Worm (Caenorhabditis elegans) whole organism, young adult: ENCODE results near the gene srh-136.

Experiments
- C17E4.6 ChIP-seq: fragments of 200-800 bp; sonication (Bioruptor generic); IDR thresholded peaks from 2 replicates; pipeline ENCODE4 v1.3.6; 2022; ENCODE audit warnings: missing genetic modification reagents, missing genetic modification characterization, missing compliant biosample characterization
- F10E7.11 ChIP-seq: sonication (generic microtip); optimal IDR thresholded peaks from 2 replicates; lab custom pipeline; 2017; ENCODE audit warnings: mild to moderate bottlenecking, missing genetic modification characterization, moderate library complexity, missing compliant biosample characterization
- F37B4.10 ChIP-seq: fragments of 200-800 bp; sonication (Bioruptor generic); IDR thresholded peaks from 2 replicates; pipeline ENCODE4 v1.3.6; 2022; ENCODE audit warnings: missing genetic modification characterization, missing compliant biosample characterization
- F39B2.1 ChIP-seq: fragments of 200-800 bp; sonication (Bioruptor generic); IDR thresholded peaks from 2 replicates; pipeline ENCODE4 v1.3.6; 2022; ENCODE audit warnings: missing genetic modification reagents, missing genetic modification characterization, missing compliant biosample characterization
- F49E8.2 ChIP-seq: sonication (generic microtip); optimal IDR thresholded peaks from 3 replicates; lab custom pipeline; 2017; ENCODE audit warnings: missing genetic modification characterization, mild to moderate bottlenecking, missing compliant biosample characterization, antibody characterized with exemption, moderate library complexity; ENCODE audit not compliant: insufficient read depth
- F52B5.7 ChIP-seq: sonication (generic microtip); optimal IDR thresholded peaks from 2 replicates; lab custom pipeline; 2016; ENCODE audit warnings: mild to moderate bottlenecking, missing genetic modification characterization, missing compliant biosample characterization
- F57C9.4 ChIP-seq: sonication (generic microtip); optimal IDR thresholded peaks from 2 replicates; lab custom pipeline; 2017; ENCODE audit warnings: mild to moderate bottlenecking, missing genetic modification characterization, missing compliant biosample characterization
- Y53G8AR.9 ChIP-seq: fragments of 200-800 bp; sonication (Bioruptor generic); conservative IDR thresholded peaks from 2 replicates; pipeline ENCODE4 v1.3.6; 2022; ENCODE audit warnings: missing genetic modification reagents, missing genetic modification characterization, missing compliant biosample characterization
- athp-1 ChIP-seq: sonication (generic microtip); optimal IDR thresholded peaks from 2 replicates; lab custom pipeline; 2017; ENCODE audit warnings: mild to moderate bottlenecking, missing genetic modification characterization, missing compliant biosample characterization
- bed-1 ChIP-seq: fragments of 200-800 bp; sonication (Bioruptor generic); IDR thresholded peaks from 2 replicates; pipeline ENCODE4 v1.3.6; 2022; ENCODE audit warnings: missing genetic modification reagents, missing genetic modification characterization, missing compliant biosample characterization
- ceh-40 ChIP-seq: fragments of 200-800 bp; sonication (Bioruptor generic); IDR thresholded peaks from 2 replicates; pipeline ENCODE4 v1.3.6; 2022; ENCODE audit warnings: missing genetic modification characterization, missing compliant biosample characterization
- ceh-58 ChIP-seq: fragments of 200-800 bp; sonication (Bioruptor generic); IDR thresholded peaks from 2 replicates; pipeline ENCODE4 v1.3.6; 2022; ENCODE audit warnings: missing genetic modification characterization, missing compliant biosample characterization
- die-1 ChIP-seq: sonication (generic microtip); optimal IDR thresholded peaks from 2 replicates; lab custom pipeline; 2016; ENCODE audit warnings: missing genotype, mild to moderate bottlenecking, missing genetic modification characterization, missing compliant biosample characterization
- dox-1 ChIP-seq: fragments of 200-800 bp; sonication (Bioruptor generic); IDR thresholded peaks from 2 replicates; pipeline ENCODE4 v1.3.6; 2022; ENCODE audit warnings: missing genetic modification reagents, missing genetic modification characterization, missing compliant biosample characterization
- egl-18 ChIP-seq: fragments of 200-800 bp; sonication (Bioruptor generic); IDR thresholded peaks from 2 replicates; pipeline ENCODE4 v1.3.6; 2022; ENCODE audit warnings: missing genetic modification reagents, missing genetic modification characterization, missing compliant biosample characterization
- egl-44 ChIP-seq: fragments of 200-800 bp; sonication (Bioruptor generic); IDR thresholded peaks from 2 replicates; pipeline ENCODE4 v1.3.6; 2022; ENCODE audit warnings: missing genetic modification reagents, missing genetic modification characterization, missing compliant biosample characterization
- ekl-4 ChIP-seq: fragments of 200-800 bp; sonication (Bioruptor generic); IDR thresholded peaks from 2 replicates; pipeline ENCODE4 v1.3.6; 2022; ENCODE audit warnings: missing genetic modification reagents, missing genetic modification characterization, missing compliant biosample characterization
- ets-4 ChIP-seq: fragments of 200-800 bp; sonication (Bioruptor generic); optimal IDR thresholded peaks from 2 replicates; lab custom pipeline; 2018; ENCODE audit warnings: mild to moderate bottlenecking, missing genetic modification characterization, missing compliant biosample characterization
- hmg-1.2 ChIP-seq: fragments of 200-800 bp; sonication (Bioruptor generic); IDR thresholded peaks from 2 replicates; pipeline ENCODE4 v1.3.6; 2022; ENCODE audit warnings: missing genetic modification reagents, missing genetic modification characterization, missing compliant biosample characterization
- hrde-1 ChIP-seq: sonication (generic microtip); optimal IDR thresholded peaks from 2 replicates; lab custom pipeline; 2016; ENCODE audit warnings: missing genetic modification characterization, mild to moderate bottlenecking, missing compliant biosample characterization, moderate library complexity, missing genotype, missing genetic modification reagents, borderline replicate concordance
- lag-1 ChIP-seq: fragments of 200-800 bp; sonication (Bioruptor generic); IDR thresholded peaks from 2 replicates; pipeline ENCODE4 v1.3.6; 2022; ENCODE audit warnings: missing genetic modification reagents, missing genetic modification characterization, missing compliant biosample characterization
- lin-35 ChIP-seq, 3 experiments: fragments of 150-350 bp in 2 of 3; sonication (generic microtip) in 1 of 3; optimal IDR thresholded peaks; 2 replicates each; lab custom pipeline; 2014 to 2018; ENCODE audit warnings: missing biosample characterization in 3 of 3, missing genetic modification characterization in 3 of 3, missing genetic modification reagents in 3 of 3
- lin-40 ChIP-seq: sonication (generic microtip); optimal IDR thresholded peaks from 2 replicates; lab custom pipeline; 2016; ENCODE audit warnings: missing genetic modification characterization, mild to moderate bottlenecking, missing compliant biosample characterization, missing genotype, missing genetic modification reagents
- lin-54 ChIP-seq: fragments of 200-800 bp; sonication (Bioruptor generic); optimal IDR thresholded peaks from 2 replicates; lab custom pipeline; 2018; ENCODE audit warnings: mild to moderate bottlenecking, missing genetic modification characterization, missing compliant biosample characterization
- lsl-1 ChIP-seq: fragments of 200-800 bp; sonication (Bioruptor generic); optimal IDR thresholded peaks from 2 replicates; lab custom pipeline; 2018; ENCODE audit warnings: mild to moderate bottlenecking, missing genetic modification characterization, moderate library complexity, missing compliant biosample characterization
- lsy-27 ChIP-seq: sonication (generic microtip); optimal IDR thresholded peaks from 2 replicates; lab custom pipeline; 2017; ENCODE audit warnings: missing genetic modification characterization, mild to moderate bottlenecking, missing compliant biosample characterization, antibody characterized with exemption, missing genotype, borderline replicate concordance; ENCODE audit not compliant: insufficient read depth
- nhr-179 ChIP-seq: sonication (generic microtip); optimal IDR thresholded peaks from 2 replicates; lab custom pipeline; 2016; ENCODE audit warnings: mild to moderate bottlenecking, missing genetic modification characterization, missing compliant biosample characterization
- nhr-80 ChIP-seq: sonication (generic microtip); optimal IDR thresholded peaks from 2 replicates; lab custom pipeline; 2016; ENCODE audit warnings: missing genetic modification characterization, missing compliant biosample characterization
- nhr-90 ChIP-seq: sonication (generic microtip); optimal IDR thresholded peaks from 2 replicates; lab custom pipeline; 2016; ENCODE audit warnings: missing genotype, mild to moderate bottlenecking, missing genetic modification characterization, missing compliant biosample characterization
- pha-4 ChIP-seq: fragments of 150-350 bp; sonication (generic microtip); optimal IDR thresholded peaks from 2 replicates; lab custom pipeline; 2014; ENCODE audit warnings: missing biosample characterization, missing genetic modification reagents, missing genetic modification characterization
- repo-1 ChIP-seq: sonication (generic microtip); optimal IDR thresholded peaks from 2 replicates; lab custom pipeline; 2017; ENCODE audit warnings: mild to moderate bottlenecking, missing genetic modification characterization, missing compliant biosample characterization
- sdz-38 ChIP-seq: sonication (generic microtip); optimal IDR thresholded peaks from 2 replicates; lab custom pipeline; 2016; ENCODE audit warnings: missing genotype, missing genetic modification characterization, missing compliant biosample characterization
- tlf-1 ChIP-seq: fragments of 200-800 bp; sonication (Bioruptor generic); optimal IDR thresholded peaks from 2 replicates; lab custom pipeline; 2018; ENCODE audit warnings: mild to moderate bottlenecking, missing genetic modification characterization, missing compliant biosample characterization
- ztf-25 ChIP-seq: fragments of 200-800 bp; sonication (Bioruptor generic); IDR thresholded peaks from 2 replicates; pipeline ENCODE4 v1.3.6; 2022; ENCODE audit warnings: missing genetic modification reagents, missing genetic modification characterization, missing compliant biosample characterization
- ztf-3 ChIP-seq: fragments of 200-800 bp; sonication (Bioruptor generic); optimal IDR thresholded peaks from 2 replicates; lab custom pipeline; 2018; ENCODE audit warnings: mild to moderate bottlenecking, missing genetic modification characterization, missing compliant biosample characterization

srh-136 gene

DNA sequence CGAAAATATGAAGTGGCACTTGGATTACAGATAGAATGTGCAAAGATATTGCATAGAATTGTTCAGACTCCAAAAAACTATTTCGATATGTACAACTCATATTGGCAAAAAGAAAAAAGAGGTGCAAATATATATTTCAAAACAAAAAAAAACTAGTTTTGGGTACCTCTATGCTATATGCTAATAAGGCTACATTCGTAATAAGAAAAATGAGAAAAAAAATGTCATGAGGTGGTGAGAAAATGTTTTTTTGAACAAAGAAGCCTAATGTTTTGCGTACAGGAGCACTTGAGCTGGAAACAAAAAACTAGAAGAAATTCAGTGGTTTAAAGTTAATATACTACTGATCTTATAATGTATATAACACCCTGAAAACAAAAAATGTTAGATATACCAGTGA, 36.5 kb downstream of the srh-136 start, which contains the start of gene srh-142 (continued):
- TF ChIP-seq ceh-40 (GFP tag; lab: Robert Waterston, UW) (no peak), egl-18 (no peak), repo-1 (no peak), nhr-90 (tag; lab: Kevin White, UChicago) (no peak), F57C9.4 (tag; lab: Kevin White, UChicago) (no peak), F52B5.7 (no peak), Y53G8AR.9 (GFP tag; lab: Robert Waterston, UW) (no peak)

DNA sequence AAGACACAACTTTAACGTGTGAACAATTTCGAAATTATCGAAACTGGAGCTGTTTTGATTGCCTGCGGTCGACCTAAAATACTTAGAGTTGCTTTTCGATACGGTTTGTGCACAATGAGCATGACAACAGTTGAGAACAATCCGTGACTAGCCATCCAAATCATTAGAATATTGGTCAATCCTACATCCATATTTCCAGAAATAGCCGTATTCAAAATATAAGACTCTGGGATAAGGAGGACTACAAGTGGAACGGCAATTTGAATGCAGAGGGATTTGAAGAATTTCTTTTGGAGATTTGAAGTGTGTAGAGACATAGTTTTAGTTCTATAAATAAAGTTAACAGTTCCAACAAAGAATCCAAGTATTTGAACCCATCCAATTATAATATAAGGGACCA, 38.0 kb downstream of the srh-136 start:
- TF ChIP-seq lsy-27 (no peak), nhr-80 (tag; lab: Kevin White, UChicago) (no peak), ekl-4 (GFP tag; lab: Robert Waterston, UW) (no peak)

DNA sequence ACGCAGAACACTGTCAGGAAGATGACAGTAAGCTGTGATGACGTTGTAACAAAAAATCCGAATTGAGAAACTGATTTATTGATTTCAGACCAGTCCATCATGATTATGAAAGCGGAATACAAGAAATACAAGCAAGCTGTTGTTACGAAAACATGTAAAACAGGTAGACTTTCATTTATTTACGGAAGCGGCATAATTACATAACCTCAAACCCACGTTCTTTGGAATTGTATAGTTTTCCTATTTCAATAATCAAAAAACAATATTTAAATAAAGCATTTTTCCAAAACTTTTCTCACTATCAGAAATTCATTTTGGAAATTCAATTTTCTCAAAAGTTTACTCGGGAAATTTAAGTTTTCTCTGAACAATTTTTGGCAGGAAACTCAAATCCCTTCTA, 38.7 kb downstream of the srh-136 start, which contains the start of gene str-15:
TSS of gene str-15 (minus strand) at position 101 of the 400 bp plus-strand sequence.
- TF ChIP-seq dox-1 (no peak), F39B2.1 (GFP tag; lab: Robert Waterston, UW) (no peak), egl-44 (no peak), lin-40 (tag; lab: Kevin White, UChicago) (no peak), ztf-3 (no peak), C17E4.6 (no peak), F10E7.11 (tag; lab: Kevin White, UChicago) (no peak), lin-54 (GFP tag; lab: Kevin White, UChicago) (no peak), die-1 (no peak), bed-1 (GFP tag; lab: Robert Waterston, UW) (no peak)

DNA sequence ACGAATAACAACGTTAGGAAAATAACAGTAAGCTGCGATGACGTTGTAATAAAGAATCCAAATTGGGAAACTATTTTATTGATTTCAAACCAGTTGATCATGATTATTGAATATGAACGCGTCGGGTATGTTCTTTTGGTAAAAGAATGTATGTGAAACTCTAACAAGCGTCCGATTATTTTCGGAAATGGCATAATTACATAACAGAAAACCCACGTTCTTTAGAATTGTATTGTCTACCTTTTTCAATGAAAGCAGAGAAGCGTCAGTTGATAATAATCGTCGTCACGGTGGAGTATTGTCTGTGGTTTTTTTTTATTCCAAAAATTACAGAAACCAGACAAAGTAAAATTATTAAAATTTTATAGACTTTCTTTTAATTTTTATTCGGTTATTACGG, 42.3 kb downstream of the srh-136 start, which contains the start of gene str-14:
TSS of gene str-14 (minus strand) at position 101 of the 400 bp plus-strand sequence.
- TF ChIP-seq lin-35 (GFP tag; optimal IDR thresholded peaks at IDR 0.05; lab: Kevin White, UChicago) (no peak), nhr-80 (tag; lab: Kevin White, UChicago) (no peak), egl-44 (no peak), lag-1 (GFP tag; lab: Robert Waterston, UW) (no peak)

DNA sequence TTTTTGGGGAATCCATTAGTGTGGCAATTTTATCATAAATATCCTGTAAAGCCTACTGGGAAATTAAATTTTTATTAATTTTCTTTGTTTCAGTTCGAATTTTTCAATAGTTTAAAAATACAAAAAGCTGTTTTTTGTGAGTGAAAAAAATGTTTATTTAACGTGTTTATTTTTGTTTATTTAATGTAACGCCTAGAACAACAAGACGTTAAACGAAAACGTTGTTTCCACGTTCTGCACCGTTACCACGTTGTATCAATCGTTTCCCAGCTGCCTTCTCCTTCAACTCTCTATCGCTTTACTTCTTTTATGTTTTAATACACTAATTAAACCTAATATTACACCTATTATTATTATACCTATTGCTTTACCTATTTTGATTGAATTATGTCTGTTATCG, 49.7 kb downstream of the srh-136 start, which contains the start of gene T08G3.13:
TSS of gene T08G3.13 (plus strand) at position 301 of the 400 bp plus-strand sequence.
- TF ChIP-seq ets-4 (GFP tag; lab: Kevin White, UChicago) (no peak), F37B4.10 (GFP tag; lab: Robert Waterston, UW) (no peak), nhr-179 (tag; lab: Kevin White, UChicago) (no peak), tlf-1 (GFP tag; lab: Kevin White, UChicago) (no peak), F52B5.7 (no peak), sdz-38 (tag; lab: Kevin White, UChicago) (no peak), ztf-3 (no peak), ceh-58 (GFP tag; lab: Robert Waterston, UW) (no peak), egl-18 (no peak), hrde-1 (tag; lab: Kevin White, UChicago) (no peak), repo-1 (no peak), F49E8.2 (tag; lab: Kevin White, UChicago) (no peak), athp-1 (tag; lab: Kevin White, UChicago) (no peak), hmg-1.2 (no peak), lin-40 (tag; lab: Kevin White, UChicago) (no peak), ztf-25 (GFP tag; lab: Robert Waterston, UW) (no peak), pha-4 (tag; lab: Kevin White, UChicago) (no peak), lsl-1 (GFP tag; lab: Kevin White, UChicago) (no peak)
